Worm (Caenorhabditis elegans): Measurements from ENCODE around the gene aps-1.

The aps-1 gene

ce11 chrV:6022076-6022475 lies 4.3 kb downstream of the aps-1 start:
- TF ChIP-seq unc-86 (tag; optimal IDR thresholded peaks at IDR 0.05) (no peak), elt-3 (tag; optimal IDR thresholded peaks at IDR 0.05) (no peak), nhr-85 (tag) (peak; percentile 3), blmp-1 (tag; optimal IDR thresholded peaks at IDR 0.05) (peak; percentile 17)

ce11 chrV:6030559-6030975 lies 12.8 kb downstream of the aps-1 start:
- TF ChIP-seq dsc-1 (tag; optimal IDR thresholded peaks at IDR 0.05) (no peak), nhr-20 (tag; optimal IDR thresholded peaks at IDR 0.05) (no peak), ceh-82 (tag; optimal IDR thresholded peaks at IDR 0.05) (peak in 1 of 3 experiments; percentile 22), fkh-4 (tag; optimal IDR thresholded peaks at IDR 0.05; ENCODE audit: borderline replicate concordance) (no peak), fkh-8 (tag; optimal IDR thresholded peaks at IDR 0.05) (peak; percentile 16), snu-23 (GFP tag; optimal IDR thresholded peaks at IDR 0.05) (peak; percentile 1), nhr-237 (tag; optimal IDR thresholded peaks at IDR 0.05) (no peak), lin-14 (GFP tag; optimal IDR thresholded peaks at IDR 0.05) (peak; percentile 89), nhr-71 (tag; optimal IDR thresholded peaks at IDR 0.05) (peak; percentile 33), efl-1 (optimal IDR thresholded peaks at IDR 0.05) (peak; percentile 11 to 12), efl-1 (GFP tag; optimal IDR thresholded peaks at IDR 0.05 in 1 of 2) (peak in 1 of 2 experiments; percentile 19), nhr-19 (GFP tag; conservative IDR thresholded peaks at IDR 0.05) (no peak), pag-3 (tag; optimal IDR thresholded peaks at IDR 0.05; ENCODE audit: borderline replicate concordance, insufficient read depth) (peak; percentile 57), snpc-4 (tag; optimal IDR thresholded peaks at IDR 0.05) (peak; percentile 8), nhr-47 (tag; optimal IDR thresholded peaks at IDR 0.05) (peak; percentile 22), lin-39 (tag; optimal IDR thresholded peaks at IDR 0.05) (no peak), tbx-2 (tag; optimal IDR thresholded peaks at IDR 0.05) (peak; percentile 6), rnt-1 (tag; optimal IDR thresholded peaks at IDR 0.05) (peak; percentile 15), lsy-2 (tag; optimal IDR thresholded peaks at IDR 0.05) (peak in 1 of 2 experiments; percentile 40), lin-35 (GFP tag; optimal IDR thresholded peaks at IDR 0.05) (peak in 1 of 2 experiments; percentile 1)

- TF ChIP-seq lin-14 (GFP tag; optimal IDR thresholded peaks at IDR 0.05) (peak; percentile 74), ces-1 (GFP tag; optimal IDR thresholded peaks at IDR 0.05) (no peak), nhr-47 (tag; optimal IDR thresholded peaks at IDR 0.05) (peak; percentile 39), sup-37 (GFP tag; optimal IDR thresholded peaks at IDR 0.05) (no peak), fkh-8 (tag; optimal IDR thresholded peaks at IDR 0.05) (peak; percentile 67), nhr-71 (tag; optimal IDR thresholded peaks at IDR 0.05) (peak; percentile 36), tbx-2 (tag; optimal IDR thresholded peaks at IDR 0.05) (peak; percentile 49), swsn-7 (tag; optimal IDR thresholded peaks at IDR 0.05) (no peak)
Measured at ce11 chrV:6031585-6031984, 13.8 kb downstream of the aps-1 start.

- TF ChIP-seq rnt-1 (tag; optimal IDR thresholded peaks at IDR 0.05) (no peak), efl-1 (optimal IDR thresholded peaks at IDR 0.05) (peak in 1 of 2 experiments; percentile 16), efl-1 (GFP tag; optimal IDR thresholded peaks at IDR 0.05 in 1 of 2) (no peak), dsc-1 (tag; optimal IDR thresholded peaks at IDR 0.05) (no peak), nhr-76 (tag; optimal IDR thresholded peaks at IDR 0.05) (no peak), nhr-85 (tag) (no peak), unc-30 (tag; optimal IDR thresholded peaks at IDR 0.05) (no peak), ama-1 (optimal IDR thresholded peaks at IDR 0.05) (no peak), nhr-11 (tag; optimal IDR thresholded peaks at IDR 0.05) (no peak), xbp-1 (tag; optimal IDR thresholded peaks at IDR 0.05) (peak; percentile 12), unc-130 (tag; optimal IDR thresholded peaks at IDR 0.05) (peak; percentile 20), skn-1 (tag; optimal IDR thresholded peaks at IDR 0.05) (no peak), ceh-88 (GFP tag; IDR thresholded peaks at IDR 0.05) (no peak), pqm-1 (tag; optimal IDR thresholded peaks at IDR 0.05) (no peak), fkh-8 (tag; optimal IDR thresholded peaks at IDR 0.05) (no peak), mep-1 (tag; optimal IDR thresholded peaks at IDR 0.05) (no peak), ets-5 (GFP tag; IDR thresholded peaks at IDR 0.05) (no peak), egl-27 (tag; optimal IDR thresholded peaks at IDR 0.05) (no peak), sup-37 (GFP tag; optimal IDR thresholded peaks at IDR 0.05) (no peak), ceh-82 (tag; optimal IDR thresholded peaks at IDR 0.05) (no peak), nhr-237 (tag; optimal IDR thresholded peaks at IDR 0.05) (no peak), aha-1 (tag; optimal IDR thresholded peaks at IDR 0.05) (no peak), tbx-2 (tag; optimal IDR thresholded peaks at IDR 0.05) (peak; percentile 11), sptf-1 (tag; optimal IDR thresholded peaks at IDR 0.05) (no peak), Y116A8C.19 (tag; optimal IDR thresholded peaks at IDR 0.05; ENCODE audit: borderline replicate concordance) (no peak), mef-2 (tag; optimal IDR thresholded peaks at IDR 0.05) (no peak), ceh-90 (tag; optimal IDR thresholded peaks at IDR 0.05) (no peak), pag-3 (tag; optimal IDR thresholded peaks at IDR 0.05; ENCODE audit: borderline replicate concordance, insufficient read depth) (no peak), zag-1 (tag; optimal IDR thresholded peaks at IDR 0.05) (no peak), unc-98 (GFP tag; IDR thresholded peaks at IDR 0.05) (no peak), nhr-77 (tag; optimal IDR thresholded peaks at IDR 0.05) (no peak)
Measured at ce11 chrV:6033512-6033911, 15.7 kb downstream of the aps-1 start.

Measured in whole organism, L1 larva.